Worm (Caenorhabditis elegans) whole organism, young adult: ENCODE data around the gene C29H12.2.

ENCODE experiments used
- C06A6.2 ChIP-seq: fragments of 200-800 bp; sonication (Bioruptor generic); conservative IDR thresholded peaks from 2 replicates; pipeline ENCODE4 v1.3.6; 2022; ENCODE audit warnings: missing genetic modification characterization, missing compliant biosample characterization
- F37B4.10 ChIP-seq: fragments of 200-800 bp; sonication (Bioruptor generic); IDR thresholded peaks from 2 replicates; pipeline ENCODE4 v1.3.6; 2022; ENCODE audit warnings: missing genetic modification characterization, missing compliant biosample characterization
- K11D2.4 ChIP-seq: fragments of 200-800 bp; sonication (Bioruptor generic); IDR thresholded peaks from 2 replicates; pipeline ENCODE4 v1.3.6; 2022; ENCODE audit warnings: missing genetic modification reagents, missing genetic modification characterization, missing compliant biosample characterization
- Y53G8AR.9 ChIP-seq: fragments of 200-800 bp; sonication (Bioruptor generic); conservative IDR thresholded peaks from 2 replicates; pipeline ENCODE4 v1.3.6; 2022; ENCODE audit warnings: missing genetic modification reagents, missing genetic modification characterization, missing compliant biosample characterization
- bed-2 ChIP-seq: fragments of 200-800 bp; sonication (Bioruptor generic); IDR thresholded peaks from 2 replicates; pipeline ENCODE4 v1.3.6; 2022; ENCODE audit warnings: missing genetic modification reagents, missing genetic modification characterization, missing compliant biosample characterization
- dpl-1 ChIP-seq: fragments of 150-350 bp; optimal IDR thresholded peaks from 2 replicates; lab custom pipeline; 2014; ENCODE audit warnings: missing biosample characterization, missing genetic modification reagents, missing genetic modification characterization
- nfya-1 ChIP-seq: sonication (generic microtip); optimal IDR thresholded peaks from 2 replicates; lab custom pipeline; 2017; ENCODE audit warnings: antibody characterized with exemption, missing compliant biosample characterization, missing genetic modification characterization, borderline replicate concordance; ENCODE audit not compliant: insufficient read depth
- tlf-1 ChIP-seq: fragments of 200-800 bp; sonication (Bioruptor generic); optimal IDR thresholded peaks from 2 replicates; lab custom pipeline; 2018; ENCODE audit warnings: mild to moderate bottlenecking, missing genetic modification characterization, missing compliant biosample characterization
- ztf-22 ChIP-seq: fragments of 200-800 bp; sonication (Bioruptor generic); optimal IDR thresholded peaks from 2 replicates; lab custom pipeline; 2018; ENCODE audit warnings: mild to moderate bottlenecking, missing genetic modification characterization, moderate library complexity, missing compliant biosample characterization

DNA sequence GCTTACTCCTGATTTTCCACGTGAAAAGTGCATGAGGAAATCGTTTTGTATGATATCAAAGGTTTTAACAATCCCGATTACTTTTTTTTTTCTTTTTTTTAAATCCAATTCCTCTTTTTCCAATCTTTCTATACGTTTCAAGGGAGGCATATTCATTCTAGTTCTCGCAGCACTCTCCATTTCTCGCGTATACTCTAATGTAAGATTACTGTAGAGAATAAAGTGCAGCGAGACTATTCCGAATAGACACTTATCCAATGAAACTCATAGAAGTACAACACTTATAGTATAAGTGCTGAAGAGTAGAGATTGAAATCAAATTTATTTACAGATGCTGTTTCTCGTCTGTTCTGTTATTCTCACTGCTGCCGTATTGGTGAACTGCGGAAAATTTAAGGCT is 46.0 kb upstream of the C29H12.2 start, which contains the start of gene H12I13.6:
- TF ChIP-seq bed-2 (no peak), ztf-22 (GFP tag; lab: Kevin White, UChicago) (no peak), F37B4.10 (GFP tag; lab: Robert Waterston, UW) (no peak), C06A6.2 (no peak), K11D2.4 (GFP tag; lab: Robert Waterston, UW) (no peak), Y53G8AR.9 (GFP tag; lab: Robert Waterston, UW) (no peak), dpl-1 (GFP tag; lab: Kevin White, UChicago) (no peak), nfya-1 (tag; lab: Kevin White, UChicago) (no peak), tlf-1 (GFP tag; lab: Kevin White, UChicago) (no peak)
